Fruit fly (Drosophila melanogaster) whole organism, embryonic: ENCODE data around the gene CG32305.
A peak's percentile ranks its signal among the peaks of the same experiment; 100 is the strongest.

Experiments used
- Antp ChIP-seq: fragments of 200-800 bp; sonication (Bioruptor generic); optimal IDR thresholded peaks from 3 replicates; lab custom pipeline; 2016; ENCODE audit warnings: missing biosample characterization, missing genetic modification characterization
- CG10959 ChIP-seq: fragments of 200-800 bp; sonication (Bioruptor generic); IDR thresholded peaks from 2 replicates; pipeline ENCODE4 v1.3.6; 2022; ENCODE audit warnings: missing biosample characterization, missing genetic modification characterization
- CG11696 ChIP-seq: fragments of 200-800 bp; sonication (Bioruptor generic); IDR thresholded peaks from 2 replicates; pipeline ENCODE4 v1.3.6; 2022; ENCODE audit warnings: missing biosample characterization, missing genetic modification characterization
- CG12391 ChIP-seq: fragments of 200-800 bp; sonication (Bioruptor generic); optimal IDR thresholded peaks from 3 replicates; lab custom pipeline; 2018; ENCODE audit warnings: missing biosample characterization, mild to moderate bottlenecking, missing genetic modification characterization, moderate library complexity
- CG12744 ChIP-seq: fragments of 200-800 bp; sonication (Bioruptor generic); optimal IDR thresholded peaks from 2 replicates; lab custom pipeline; 2016; ENCODE audit warnings: missing biosample characterization, missing genetic modification characterization
- CG14860 ChIP-seq: fragments of 200-800 bp; sonication (Bioruptor generic); IDR thresholded peaks from 3 replicates; pipeline ENCODE4 v1.3.6; 2022; ENCODE audit warnings: missing biosample characterization, missing genetic modification characterization; ENCODE audit not compliant: partially characterized antibody
- CG14965 ChIP-seq: fragments of 200-800 bp; sonication (Bioruptor generic); optimal IDR thresholded peaks from 2 replicates; lab custom pipeline; 2016; ENCODE audit warnings: missing biosample characterization, missing genetic modification characterization, borderline replicate concordance
- CG15011 ChIP-seq: fragments of 200-800 bp; sonication (Bioruptor generic); optimal IDR thresholded peaks from 3 replicates; lab custom pipeline; 2018; ENCODE audit warnings: missing biosample characterization, mild to moderate bottlenecking, missing genetic modification characterization
- CG15073 ChIP-seq: fragments of 200-800 bp; sonication (Bioruptor generic); optimal IDR thresholded peaks from 2 replicates; lab custom pipeline; 2016; ENCODE audit warnings: missing biosample characterization, missing genetic modification characterization
- CG1602 ChIP-seq: fragments of 200-800 bp; sonication (Bioruptor generic); optimal IDR thresholded peaks from 3 replicates; lab custom pipeline; 2016; ENCODE audit warnings: missing biosample characterization, missing genetic modification characterization
- CG16779 ChIP-seq: fragments of 200-800 bp; sonication (Bioruptor generic); IDR thresholded peaks from 2 replicates; pipeline ENCODE4 v1.3.6; 2022; ENCODE audit warnings: missing biosample characterization, missing genetic modification characterization
- CG18011 ChIP-seq: fragments of 200-800 bp; sonication (Bioruptor generic); optimal IDR thresholded peaks from 2 replicates; lab custom pipeline; 2017; ENCODE audit warnings: missing biosample characterization, missing genetic modification characterization, mild to moderate bottlenecking, moderate library complexity, missing genotype
- CG18262 ChIP-seq: fragments of 200-800 bp; optimal IDR thresholded peaks from 3 replicates; lab custom pipeline; 2019; ENCODE audit warnings: missing biosample characterization, mild to moderate bottlenecking, missing genetic modification characterization, moderate library complexity
- CG2120 ChIP-seq: fragments of 200-800 bp; sonication (Bioruptor generic); optimal IDR thresholded peaks from 3 replicates; lab custom pipeline; 2016; ENCODE audit warnings: missing biosample characterization, missing genetic modification characterization
- CG2712 ChIP-seq: fragments of 200-800 bp; optimal IDR thresholded peaks from 3 replicates; lab custom pipeline; 2019; ENCODE audit warnings: missing biosample characterization, mild to moderate bottlenecking, missing genetic modification characterization, moderate library complexity
- CG2875 ChIP-seq: fragments of 200-800 bp; sonication (Bioruptor generic); optimal IDR thresholded peaks from 2 replicates; lab custom pipeline; 2017; ENCODE audit warnings: missing biosample characterization, mild to moderate bottlenecking, missing genetic modification characterization, missing genetic modification reagents
- CG4360 ChIP-seq: fragments of 200-800 bp; sonication (Bioruptor generic); IDR thresholded peaks from 2 replicates; pipeline ENCODE4 v1.3.6; 2022; ENCODE audit warnings: missing biosample characterization, missing genetic modification characterization
- CG7987 ChIP-seq: fragments of 200-800 bp; sonication (Bioruptor generic); optimal IDR thresholded peaks from 2 replicates; lab custom pipeline; 2018; ENCODE audit warnings: missing biosample characterization, mild to moderate bottlenecking, missing genetic modification characterization, moderate library complexity
- CG8281 ChIP-seq: fragments of 200-800 bp; sonication (Bioruptor generic); optimal IDR thresholded peaks from 2 replicates; lab custom pipeline; 2018; ENCODE audit warnings: missing biosample characterization, mild to moderate bottlenecking, missing genetic modification characterization, moderate library complexity
- CG8359 ChIP-seq: fragments of 200-800 bp; sonication (Bioruptor generic); optimal IDR thresholded peaks from 2 replicates; lab custom pipeline; 2017; ENCODE audit warnings: missing biosample characterization, mild to moderate bottlenecking, missing genetic modification characterization, borderline replicate concordance
- Dip2 ChIP-seq: fragments of 200-800 bp; sonication (Bioruptor generic); IDR thresholded peaks from 2 replicates; pipeline ENCODE4 v1.3.6; 2022; ENCODE audit warnings: missing biosample characterization, missing genetic modification characterization
- Doc3 ChIP-seq: fragments of 200-800 bp; sonication (Bioruptor generic); IDR thresholded peaks from 3 replicates; pipeline ENCODE4 v1.3.6; 2022; ENCODE audit warnings: missing biosample characterization, missing genetic modification characterization; ENCODE audit not compliant: partially characterized antibody
- E2f2 ChIP-seq: fragments of 200-800 bp; sonication (Bioruptor generic); IDR thresholded peaks from 2 replicates; pipeline ENCODE4 v1.3.6; 2022; ENCODE audit warnings: missing biosample characterization, missing genetic modification characterization
- Ets97D ChIP-seq: fragments of 200-800 bp; sonication (Bioruptor generic); optimal IDR thresholded peaks from 3 replicates; lab custom pipeline; 2016; ENCODE audit warnings: missing biosample characterization, missing genetic modification characterization
- Fer3 ChIP-seq: fragments of 200-800 bp; sonication (Bioruptor generic); optimal IDR thresholded peaks from 2 replicates; lab custom pipeline; 2018; ENCODE audit warnings: missing biosample characterization, mild to moderate bottlenecking, missing genetic modification characterization, moderate library complexity
- Hr3 ChIP-seq: fragments of 200-800 bp; sonication (Bioruptor generic); optimal IDR thresholded peaks from 3 replicates; lab custom pipeline; 2016; ENCODE audit warnings: missing biosample characterization, missing genetic modification characterization
- Med ChIP-seq: fragments of 200-800 bp; sonication (Bioruptor generic); peaks from one replicate; lab custom pipeline; 2016; ENCODE audit warnings: missing biosample characterization, missing genetic modification characterization, mild to moderate bottlenecking, inconsistent platforms, moderate library complexity
- Mes4 ChIP-seq: fragments of 200-800 bp; sonication (Bioruptor generic); optimal IDR thresholded peaks from 2 replicates; lab custom pipeline; 2016; ENCODE audit warnings: missing biosample characterization, missing genetic modification characterization
- NC2α ChIP-seq: fragments of 200-800 bp; sonication (Bioruptor generic); optimal IDR thresholded peaks from 2 replicates; lab custom pipeline; 2016; ENCODE audit warnings: missing biosample characterization, missing genetic modification characterization
- Neu2 ChIP-seq: fragments of 200-800 bp; sonication (Bioruptor generic); optimal IDR thresholded peaks from 3 replicates; lab custom pipeline; 2016; ENCODE audit warnings: missing biosample characterization, missing genetic modification characterization, borderline replicate concordance
- Usf ChIP-seq: fragments of 200-800 bp; sonication (Bioruptor generic); optimal IDR thresholded peaks from 2 replicates; lab custom pipeline; 2017; ENCODE audit warnings: missing genotype, missing biosample characterization, missing genetic modification characterization
- Xbp1 ChIP-seq: fragments of 200-800 bp; sonication (Bioruptor generic); optimal IDR thresholded peaks from 3 replicates; lab custom pipeline; 2016; ENCODE audit warnings: missing biosample characterization, mild to moderate bottlenecking, missing genetic modification characterization
- ara ChIP-seq: fragments of 200-800 bp; sonication (Bioruptor generic); IDR thresholded peaks from 2 replicates; pipeline ENCODE4 v1.3.6; 2022; ENCODE audit warnings: missing biosample characterization, missing genetic modification characterization
- br ChIP-seq: fragments of >200 bp; optimal IDR thresholded peaks from 2 replicates; lab custom pipeline; 2017
- btn ChIP-seq: fragments of 200-800 bp; sonication (Bioruptor generic); optimal IDR thresholded peaks from 2 replicates; lab custom pipeline; 2016; ENCODE audit warnings: missing biosample characterization, missing genetic modification characterization
- crp ChIP-seq, 2 experiments: fragments of 200-800 bp; sonication (Bioruptor generic); optimal IDR thresholded peaks; 2 replicates in 1 of 2; 3 replicates in 1 of 2; lab custom pipeline; 2017; ENCODE audit warnings: missing biosample characterization in 2 of 2, missing genetic modification characterization in 2 of 2, mild to moderate bottlenecking in 1 of 2, moderate library complexity in 1 of 2
- danr ChIP-seq: fragments of 200-800 bp; sonication (Bioruptor generic); IDR thresholded peaks from 2 replicates; pipeline ENCODE4 v1.3.6; 2022; ENCODE audit warnings: missing biosample characterization, missing genetic modification characterization
- disco-r ChIP-seq: fragments of 200-800 bp; sonication (Bioruptor generic); optimal IDR thresholded peaks from 2 replicates; lab custom pipeline; 2016; ENCODE audit warnings: missing biosample characterization, missing genetic modification characterization
- ems ChIP-seq: fragments of 200-800 bp; sonication (Bioruptor generic); optimal IDR thresholded peaks from 3 replicates; lab custom pipeline; 2016; ENCODE audit warnings: missing biosample characterization, missing genetic modification characterization
- esg ChIP-seq: fragments of 200-800 bp; sonication (Bioruptor generic); conservative IDR thresholded peaks from 2 replicates; pipeline ENCODE4 v1.3.6; 2022; ENCODE audit warnings: missing biosample characterization, missing genetic modification characterization
- gcm2 ChIP-seq: fragments of 200-800 bp; sonication (Bioruptor generic); optimal IDR thresholded peaks from 2 replicates; lab custom pipeline; 2016; ENCODE audit warnings: missing biosample characterization, missing genetic modification characterization
- insv ChIP-seq, 2 experiments: fragments of 200-800 bp; sonication (Bioruptor generic); optimal IDR thresholded peaks; 3 replicates each; lab custom pipeline; 2016 to 2018; ENCODE audit warnings: missing biosample characterization in 2 of 2, missing genetic modification characterization in 2 of 2
- jing ChIP-seq: fragments of 200-800 bp; sonication (Bioruptor generic); optimal IDR thresholded peaks from 2 replicates; lab custom pipeline; 2018; ENCODE audit warnings: missing biosample characterization, mild to moderate bottlenecking, missing genetic modification characterization
- knrl ChIP-seq: fragments of 200-800 bp; sonication (Bioruptor generic); IDR thresholded peaks from 3 replicates; pipeline ENCODE4 v1.3.6; 2022; ENCODE audit warnings: missing biosample characterization, missing genetic modification characterization; ENCODE audit not compliant: partially characterized antibody
- lmd ChIP-seq: fragments of 200-800 bp; sonication (Bioruptor generic); IDR thresholded peaks from 2 replicates; pipeline ENCODE4 v1.3.6; 2022; ENCODE audit warnings: missing biosample characterization, missing genetic modification characterization
- mirr ChIP-seq: fragments of 200-800 bp; sonication (Bioruptor generic); optimal IDR thresholded peaks from 3 replicates; lab custom pipeline; 2018; ENCODE audit warnings: missing biosample characterization, mild to moderate bottlenecking, missing genetic modification characterization
- run ChIP-seq: fragments of 200-800 bp; sonication (Bioruptor generic); optimal IDR thresholded peaks from 3 replicates; lab custom pipeline; 2018; ENCODE audit warnings: missing biosample characterization, mild to moderate bottlenecking, missing genetic modification characterization
- slbo ChIP-seq: fragments of 200-800 bp; sonication (Bioruptor generic); IDR thresholded peaks from 2 replicates; pipeline ENCODE4 v1.3.6; 2022; ENCODE audit warnings: missing biosample characterization, missing genetic modification characterization
- stc ChIP-seq: fragments of 200-800 bp; sonication (Bioruptor generic); IDR thresholded peaks from 2 replicates; pipeline ENCODE4 v1.3.6; 2022; ENCODE audit warnings: missing biosample characterization, missing genetic modification characterization
- twi ChIP-seq: fragments of 200-800 bp; optimal IDR thresholded peaks from 2 replicates; lab custom pipeline; 2019; ENCODE audit warnings: missing biosample characterization, mild to moderate bottlenecking, missing genetic modification characterization, moderate library complexity

CG32305 gene

DNA sequence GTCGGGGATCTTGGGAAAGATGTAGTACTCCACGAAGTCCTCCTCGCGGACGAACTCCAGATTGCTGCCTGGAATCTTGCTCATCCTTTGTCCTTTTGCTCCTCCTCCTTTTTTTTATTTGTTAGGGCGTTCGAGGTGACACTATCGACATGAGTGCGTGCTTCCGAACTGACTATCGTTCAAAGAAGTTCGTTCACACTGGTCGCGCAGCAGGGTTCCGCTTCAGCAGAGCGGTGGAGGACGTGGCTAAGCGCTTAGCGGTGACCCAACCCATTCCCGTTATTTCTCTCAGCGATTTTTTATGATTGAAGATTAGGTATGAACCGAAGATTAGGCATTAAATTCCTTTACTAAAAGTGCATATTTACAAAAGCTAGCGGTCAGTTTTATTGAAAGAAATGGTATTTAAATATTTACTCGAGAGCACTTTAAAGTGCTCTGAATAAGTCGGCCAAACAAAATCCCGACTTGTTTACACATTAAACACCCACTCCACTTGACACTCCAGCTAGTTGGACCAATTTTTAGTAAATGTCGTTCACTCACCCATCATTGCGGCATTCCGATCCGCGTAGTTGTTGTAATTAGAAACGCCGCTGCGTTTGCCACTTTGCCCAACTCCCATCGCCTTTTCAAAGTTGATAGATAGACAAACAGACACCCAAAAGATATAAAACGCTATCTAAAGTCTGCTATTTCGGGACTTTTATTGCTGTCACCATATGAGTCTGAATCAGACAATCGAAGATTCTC, 17.4 kb downstream of the CG32305 start, which contains the start of the genes ecd and CG13806 (continued):
- TF ChIP-seq slbo (GFP tag; lab: Robert Waterston, UW) (peak; percentile 79), Mes4 (GFP tag; lab: Kevin White, UChicago) (peak; percentile 8), twi (no peak), CG7987 (GFP tag; lab: Kevin White, UChicago) (peak; percentile 14), CG15011 (GFP tag; lab: Kevin White, UChicago) (no peak), Ets97D (peak; percentile 39), Hr3 (GFP tag; lab: Kevin White, UChicago) (no peak), CG8281 (tag; lab: Kevin White, UChicago) (no peak), knrl (peak; percentile 97), CG12391 (tag; lab: Kevin White, UChicago) (peak; percentile 35), insv (GFP tag; optimal IDR thresholded peaks at IDR 0.05; lab: Kevin White, UChicago) (peak in 1 of 2 experiments; percentile 16), CG16779 (GFP tag; lab: Robert Waterston, UW) (no peak), CG18011 (no peak), CG18262 (tag; lab: Kevin White, UChicago) (no peak), CG2712 (tag; lab: Kevin White, UChicago) (no peak), jing (GFP tag; lab: Kevin White, UChicago) (no peak), mirr (GFP tag; lab: Kevin White, UChicago) (peak; percentile 11), CG10959 (GFP tag; lab: Robert Waterston, UW) (peak; percentile 32; the same call in 1 of the 2 replicates), CG15073 (GFP tag; lab: Kevin White, UChicago) (no peak), gcm2 (no peak), CG1602 (GFP tag; lab: Kevin White, UChicago) (no peak), ara (GFP tag; lab: Robert Waterston, UW) (no peak), Med (GFP tag; lab: Kevin White, UChicago) (peak; percentile 86), Dip2 (no peak), NC2α (GFP tag; lab: Kevin White, UChicago) (no peak), Fer3 (tag; lab: Kevin White, UChicago) (no peak), lmd (GFP tag; lab: Robert Waterston, UW) (peak; percentile 29; the same call in 1 of the 2 replicates), CG14860 (GFP tag; lab: Robert Waterston, UW) (peak; percentile 81), stc (GFP tag; lab: Robert Waterston, UW) (no peak), Xbp1 (GFP tag; lab: Kevin White, UChicago) (peak; percentile 60), Neu2 (GFP tag; lab: Kevin White, UChicago) (no peak), CG14965 (GFP tag; lab: Kevin White, UChicago) (no peak), ems (GFP tag; lab: Kevin White, UChicago) (no peak), CG2875 (GFP tag; lab: Kevin White, UChicago) (no peak), btn (GFP tag; lab: Kevin White, UChicago) (no peak), CG4360 (GFP tag; lab: Robert Waterston, UW) (no peak), Antp (GFP tag; lab: Kevin White, UChicago) (peak; percentile 40), run (tag; lab: Kevin White, UChicago) (no peak), crp (GFP tag; optimal IDR thresholded peaks at IDR 0.05; lab: Kevin White, UChicago) (peak in 1 of 2 experiments; percentile 23), CG12744 (GFP tag; lab: Kevin White, UChicago) (no peak), CG2120 (peak; percentile 70), CG8359 (no peak), E2f2 (GFP tag; lab: Robert Waterston, UW) (peak; percentile 49), Doc3 (GFP tag; lab: Robert Waterston, UW) (peak; percentile 93), danr (GFP tag; lab: Robert Waterston, UW) (no peak), CG11696 (no peak), br (lab: Kevin White, UChicago) (no peak), disco-r (GFP tag; lab: Kevin White, UChicago) (peak; percentile 24), esg (GFP tag; lab: Robert Waterston, UW) (no peak), Usf (no peak)
